Fruit fly (Drosophila melanogaster) whole organism, embryonic: ENCODE measurements around the gene pod1.

ENCODE experiments used
- Atf3 ChIP-seq: fragments of 200-800 bp; sonication (Bioruptor generic); optimal IDR thresholded peaks from 3 replicates; lab custom pipeline; 2016; ENCODE audit warnings: missing biosample characterization, missing genetic modification characterization
- Blimp-1 ChIP-seq: fragments of 200-800 bp; sonication (Bioruptor generic); optimal IDR thresholded peaks from 3 replicates; lab custom pipeline; 2018; ENCODE audit warnings: missing biosample characterization, missing genetic modification characterization, mild to moderate bottlenecking, moderate library complexity, missing genetic modification reagents
- CG10274 ChIP-seq: fragments of 200-800 bp; sonication (Bioruptor generic); optimal IDR thresholded peaks from 3 replicates; lab custom pipeline; 2017; ENCODE audit warnings: missing biosample characterization, mild to moderate bottlenecking, missing genetic modification characterization
- CG12744 ChIP-seq: fragments of 200-800 bp; sonication (Bioruptor generic); optimal IDR thresholded peaks from 2 replicates; lab custom pipeline; 2016; ENCODE audit warnings: missing biosample characterization, missing genetic modification characterization
- CG1529 ChIP-seq: fragments of 200-800 bp; sonication (Bioruptor generic); optimal IDR thresholded peaks from 3 replicates; lab custom pipeline; 2018; ENCODE audit warnings: missing biosample characterization, missing genetic modification characterization
- CG1603 ChIP-seq: fragments of 200-800 bp; sonication (Bioruptor generic); optimal IDR thresholded peaks from 2 replicates; lab custom pipeline; 2019; ENCODE audit warnings: missing biosample characterization, mild to moderate bottlenecking, missing genetic modification characterization, moderate library complexity
- CG17385 ChIP-seq: fragments of 200-800 bp; sonication (Bioruptor generic); optimal IDR thresholded peaks from 3 replicates; lab custom pipeline; 2018; ENCODE audit warnings: missing biosample characterization, mild to moderate bottlenecking, missing genetic modification characterization
- CG3065 ChIP-seq: fragments of 200-800 bp; sonication (Bioruptor generic); optimal IDR thresholded peaks from 2 replicates; lab custom pipeline; 2016; ENCODE audit warnings: missing biosample characterization, missing genetic modification characterization
- CG31388 ChIP-seq: fragments of 200-800 bp; sonication (Bioruptor generic); optimal IDR thresholded peaks from 2 replicates; lab custom pipeline; 2016; ENCODE audit warnings: missing biosample characterization, missing genetic modification characterization
- CG33557 ChIP-seq: fragments of 200-800 bp; sonication (Bioruptor generic); optimal IDR thresholded peaks from 2 replicates; lab custom pipeline; 2019; ENCODE audit warnings: missing biosample characterization, mild to moderate bottlenecking, missing genetic modification characterization, moderate library complexity
- CG4730 ChIP-seq: fragments of 200-800 bp; sonication (Bioruptor generic); IDR thresholded peaks from 2 replicates; pipeline ENCODE4 v1.3.6; 2022; ENCODE audit warnings: missing biosample characterization, missing genetic modification characterization
- CG6654 ChIP-seq: fragments of 200-800 bp; sonication (Bioruptor generic); optimal IDR thresholded peaks from 2 replicates; lab custom pipeline; 2017; ENCODE audit warnings: missing biosample characterization, mild to moderate bottlenecking, missing genetic modification characterization
- CG7928 ChIP-seq: fragments of 200-800 bp; sonication (Bioruptor generic); optimal IDR thresholded peaks from 2 replicates; lab custom pipeline; 2017; ENCODE audit warnings: missing biosample characterization, mild to moderate bottlenecking, missing genetic modification characterization
- CG8359 ChIP-seq: fragments of 200-800 bp; sonication (Bioruptor generic); optimal IDR thresholded peaks from 2 replicates; lab custom pipeline; 2017; ENCODE audit warnings: missing biosample characterization, mild to moderate bottlenecking, missing genetic modification characterization, borderline replicate concordance
- CG8478 ChIP-seq: fragments of >200 bp; optimal IDR thresholded peaks from 2 replicates; lab custom pipeline; 2018
- CG8944 ChIP-seq: fragments of 200-800 bp; sonication (Bioruptor generic); optimal IDR thresholded peaks from 3 replicates; lab custom pipeline; 2016; ENCODE audit warnings: missing biosample characterization, missing genetic modification characterization
- CG9876 ChIP-seq: fragments of 200-800 bp; sonication (Bioruptor generic); optimal IDR thresholded peaks from 2 replicates; lab custom pipeline; 2016; ENCODE audit warnings: missing biosample characterization, missing genetic modification characterization
- Dip3 ChIP-seq: fragments of 200-800 bp; sonication (Bioruptor generic); optimal IDR thresholded peaks from 3 replicates; lab custom pipeline; 2016; ENCODE audit warnings: missing biosample characterization, missing genetic modification characterization
- Dll ChIP-seq: fragments of 200-800 bp; sonication (Bioruptor generic); IDR thresholded peaks from 4 replicates; pipeline ENCODE4 v1.3.6; 2022; ENCODE audit warnings: missing biosample characterization, missing genetic modification characterization; ENCODE audit not compliant: partially characterized antibody
- Doc2 ChIP-seq: fragments of 200-800 bp; sonication (Bioruptor generic); IDR thresholded peaks from 2 replicates; pipeline ENCODE4 v1.3.6; 2022; ENCODE audit warnings: missing biosample characterization, missing genetic modification characterization
- Ets65A ChIP-seq: fragments of 200-800 bp; sonication (Bioruptor generic); peaks from one replicate; lab custom pipeline; 2016; ENCODE audit warnings: missing biosample characterization, missing genetic modification characterization
- Fer2 ChIP-seq: fragments of 200-800 bp; sonication (Bioruptor generic); optimal IDR thresholded peaks from 2 replicates; lab custom pipeline; 2018; ENCODE audit warnings: missing biosample characterization, mild to moderate bottlenecking, missing genetic modification characterization, moderate library complexity
- HLH54F ChIP-seq: fragments of 200-800 bp; sonication (Bioruptor generic); optimal IDR thresholded peaks from 3 replicates; lab custom pipeline; 2016; ENCODE audit warnings: missing biosample characterization, missing genetic modification characterization
- Hmx ChIP-seq: fragments of 200-800 bp; sonication (Bioruptor generic); optimal IDR thresholded peaks from 2 replicates; lab custom pipeline; 2016; ENCODE audit warnings: missing biosample characterization, missing genetic modification characterization
- Jarid2 ChIP-seq: fragments of 200-800 bp; sonication (Bioruptor generic); optimal IDR thresholded peaks from 3 replicates; lab custom pipeline; 2017; ENCODE audit warnings: mild to moderate bottlenecking, missing biosample characterization, missing genetic modification reagents, missing genetic modification characterization
- NC2β ChIP-seq: fragments of 200-800 bp; sonication (Bioruptor generic); optimal IDR thresholded peaks from 2 replicates; lab custom pipeline; 2016; ENCODE audit warnings: missing biosample characterization, missing genetic modification characterization
- Rfx ChIP-seq: fragments of 200-800 bp; sonication (Bioruptor generic); IDR thresholded peaks from 2 replicates; pipeline ENCODE4 v1.3.6; 2022; ENCODE audit warnings: missing biosample characterization, missing genetic modification characterization
- Stat92E ChIP-seq, 3 experiments: fragments of >200 bp in 2 of 3; fragments of 200-800 bp in 1 of 3; sonication (Bioruptor generic) in 1 of 3; optimal IDR thresholded peaks; 2 replicates each; lab custom pipeline; 2017 to 2019; ENCODE audit warnings: missing biosample characterization in 3 of 3, missing genetic modification characterization in 3 of 3, mild to moderate bottlenecking in 1 of 3, moderate library complexity in 1 of 3
- bab2 ChIP-seq: fragments of 200-800 bp; sonication (Bioruptor generic); optimal IDR thresholded peaks from 2 replicates; lab custom pipeline; 2016; ENCODE audit warnings: missing biosample characterization, missing genetic modification characterization
- bsh ChIP-seq, 2 experiments: fragments of 200-800 bp; sonication (Bioruptor generic); optimal IDR thresholded peaks; 2 replicates each; lab custom pipeline; 2017 to 2018; ENCODE audit warnings: mild to moderate bottlenecking in 2 of 2, missing biosample characterization in 2 of 2, missing genetic modification characterization in 2 of 2, moderate library complexity in 1 of 2
- cad ChIP-seq: fragments of >200 bp; optimal IDR thresholded peaks from 2 replicates; lab custom pipeline; 2017; ENCODE audit warnings: missing biosample characterization, missing genetic modification characterization
- cas ChIP-seq: fragments of 200-800 bp; sonication (Bioruptor generic); IDR thresholded peaks from 2 replicates; pipeline ENCODE4 v1.3.6; 2022; ENCODE audit warnings: missing biosample characterization, missing genetic modification characterization
- corto ChIP-seq: fragments of 200-800 bp; sonication (Bioruptor generic); optimal IDR thresholded peaks from 2 replicates; lab custom pipeline; 2016; ENCODE audit warnings: missing biosample characterization, mild to moderate bottlenecking, missing genetic modification characterization, moderate library complexity
- croc ChIP-seq: fragments of 200-800 bp; sonication (Bioruptor generic); conservative IDR thresholded peaks from 3 replicates; pipeline ENCODE4 v1.3.6; 2022; ENCODE audit warnings: missing biosample characterization, missing genetic modification characterization
- crol ChIP-seq: fragments of 200-800 bp; sonication (Bioruptor generic); IDR thresholded peaks from 2 replicates; pipeline ENCODE4 v1.3.6; 2022; ENCODE audit warnings: missing biosample characterization, missing genetic modification characterization
- dan ChIP-seq: fragments of 200-800 bp; sonication (Bioruptor generic); IDR thresholded peaks from 2 replicates; pipeline ENCODE4 v1.3.6; 2022; ENCODE audit warnings: missing biosample characterization, missing genetic modification characterization
- dati ChIP-seq: fragments of 200-800 bp; sonication (Bioruptor generic); IDR thresholded peaks from 2 replicates; pipeline ENCODE4 v1.3.6; 2022; ENCODE audit warnings: missing biosample characterization, missing genetic modification characterization
- dmrt11E ChIP-seq: fragments of 200-800 bp; sonication (Bioruptor generic); optimal IDR thresholded peaks from 3 replicates; lab custom pipeline; 2018; ENCODE audit warnings: missing biosample characterization, mild to moderate bottlenecking, missing genetic modification characterization, moderate library complexity
- esg ChIP-seq: fragments of 200-800 bp; sonication (Bioruptor generic); conservative IDR thresholded peaks from 2 replicates; pipeline ENCODE4 v1.3.6; 2022; ENCODE audit warnings: missing biosample characterization, missing genetic modification characterization
- eyg ChIP-seq: fragments of 200-800 bp; sonication (Bioruptor generic); optimal IDR thresholded peaks from 3 replicates; lab custom pipeline; 2016; ENCODE audit warnings: missing biosample characterization, missing genetic modification characterization
- fd102C ChIP-seq: fragments of 200-800 bp; sonication (Bioruptor generic); optimal IDR thresholded peaks from 2 replicates; lab custom pipeline; 2018; ENCODE audit warnings: missing biosample characterization, mild to moderate bottlenecking, missing genetic modification characterization, moderate library complexity
- her ChIP-seq: fragments of 200-800 bp; sonication (Bioruptor generic); optimal IDR thresholded peaks from 2 replicates; lab custom pipeline; 2016; ENCODE audit warnings: missing biosample characterization, missing genetic modification characterization
- lola ChIP-seq, 3 experiments: fragments of >200 bp in 2 of 3; fragments of 200-800 bp in 1 of 3; sonication (Bioruptor generic) in 1 of 3; optimal IDR thresholded peaks; 2 replicates each; lab custom pipeline; 2017 to 2019; ENCODE audit warnings: missing biosample characterization in 3 of 3, missing genetic modification characterization in 3 of 3, mild to moderate bottlenecking in 1 of 3, moderate library complexity in 1 of 3
- ro ChIP-seq: fragments of 200-800 bp; sonication (Bioruptor generic); IDR thresholded peaks from 2 replicates; pipeline ENCODE4 v1.3.6; 2022; ENCODE audit warnings: missing biosample characterization, missing genetic modification characterization
- salm ChIP-seq: fragments of 200-800 bp; sonication (Bioruptor generic); optimal IDR thresholded peaks from 2 replicates; lab custom pipeline; 2018; ENCODE audit warnings: missing biosample characterization, mild to moderate bottlenecking, missing genetic modification characterization
- sd ChIP-seq: fragments of 200-800 bp; sonication (Bioruptor generic); optimal IDR thresholded peaks from 3 replicates; lab custom pipeline; 2018; ENCODE audit warnings: missing biosample characterization, mild to moderate bottlenecking, missing genetic modification characterization, moderate library complexity
- so ChIP-seq: fragments of 200-800 bp; sonication (Bioruptor generic); IDR thresholded peaks from 3 replicates; pipeline ENCODE4 v1.3.6; 2022; ENCODE audit warnings: missing biosample characterization, missing genetic modification characterization
- ssp ChIP-seq: fragments of 200-800 bp; sonication (Bioruptor generic); IDR thresholded peaks from 2 replicates; pipeline ENCODE4 v1.3.6; 2022; ENCODE audit warnings: missing biosample characterization, missing genetic modification characterization
- stc ChIP-seq: fragments of 200-800 bp; sonication (Bioruptor generic); IDR thresholded peaks from 2 replicates; pipeline ENCODE4 v1.3.6; 2022; ENCODE audit warnings: missing biosample characterization, missing genetic modification characterization
- toy ChIP-seq: fragments of 200-800 bp; sonication (Bioruptor generic); IDR thresholded peaks from 2 replicates; pipeline ENCODE4 v1.3.6; 2022; ENCODE audit warnings: missing biosample characterization, missing genetic modification characterization
- unc-4 ChIP-seq: fragments of 200-800 bp; sonication (Bioruptor generic); IDR thresholded peaks from 2 replicates; pipeline ENCODE4 v1.3.6; 2022; ENCODE audit warnings: missing biosample characterization, missing genetic modification characterization; ENCODE audit not compliant: partially characterized antibody
- zen ChIP-seq: fragments of 200-800 bp; sonication (Bioruptor generic); optimal IDR thresholded peaks from 3 replicates; lab custom pipeline; 2018; ENCODE audit warnings: missing biosample characterization, mild to moderate bottlenecking, missing genetic modification characterization, moderate library complexity

Gene pod1

dm6 chrX:6820703-6821102 lies 17.2 kb downstream of the pod1 start, which contains the start of the genes Nf-YC and xit (continued):
- TF ChIP-seq CG10274 (GFP tag; lab: Kevin White, UChicago) = no peak
- TF ChIP-seq Ets65A (GFP tag; lab: Kevin White, UChicago) = no peak
- TF ChIP-seq sd (tag; lab: Kevin White, UChicago) = no peak
- no peak for TF ChIP-seq Doc2 (GFP tag; lab: Robert Waterston, UW)
- no peak for TF ChIP-seq CG33557 (GFP tag; lab: Kevin White, UChicago)
- TF ChIP-seq dati (GFP tag; lab: Robert Waterston, UW) = no peak
- no peak for TF ChIP-seq corto (GFP tag; lab: Kevin White, UChicago)
- TF ChIP-seq bab2 (GFP tag; lab: Kevin White, UChicago) = no peak
- TF ChIP-seq CG1529 (GFP tag; lab: Kevin White, UChicago) = no peak
- TF ChIP-seq CG1603 (tag; lab: Kevin White, UChicago) = no peak
- TF ChIP-seq CG9876 (GFP tag; lab: Kevin White, UChicago) = no peak
- TF ChIP-seq ro (GFP tag; lab: Robert Waterston, UW) = no peak
- peak; percentile 14 for TF ChIP-seq NC2β (GFP tag; lab: Kevin White, UChicago)
- no peak for TF ChIP-seq CG3065 (GFP tag; lab: Kevin White, UChicago)
- no peak for TF ChIP-seq salm
- TF ChIP-seq CG4730 (GFP tag; lab: Robert Waterston, UW) = no peak
- no peak for TF ChIP-seq Jarid2 (GFP tag; lab: Kevin White, UChicago)
- no peak for TF ChIP-seq eyg (GFP tag; lab: Kevin White, UChicago)
- no peak for TF ChIP-seq CG8478 (lab: Kevin White, UChicago)
- TF ChIP-seq cad = no peak
- no peak for TF ChIP-seq toy (GFP tag; lab: Robert Waterston, UW)
- no peak for TF ChIP-seq bsh (GFP tag; optimal IDR thresholded peaks at IDR 0.05; lab: Kevin White, UChicago)
- TF ChIP-seq stc (GFP tag; lab: Robert Waterston, UW) = no peak
- TF ChIP-seq so (GFP tag; lab: Robert Waterston, UW) = no peak
- TF ChIP-seq esg = no peak
- no peak for TF ChIP-seq Fer2
- no peak for TF ChIP-seq Hmx (GFP tag; lab: Kevin White, UChicago)
- no peak for TF ChIP-seq cas (GFP tag; lab: Robert Waterston, UW)
- no peak for TF ChIP-seq zen (tag; lab: Kevin White, UChicago)
- no peak for TF ChIP-seq CG12744 (GFP tag; lab: Kevin White, UChicago)
- no peak for TF ChIP-seq CG7928
- TF ChIP-seq unc-4 (GFP tag; lab: Robert Waterston, UW) = peak; percentile 63
- no peak for TF ChIP-seq CG6654 (GFP tag; lab: Kevin White, UChicago)
- no peak for TF ChIP-seq CG8359 (GFP tag; lab: Kevin White, UChicago)
- TF ChIP-seq CG8944 (GFP tag; lab: Kevin White, UChicago) = no peak
- no peak for TF ChIP-seq lola (GFP tag; optimal IDR thresholded peaks at IDR 0.05; lab: Kevin White, UChicago)
- no peak for TF ChIP-seq her
- TF ChIP-seq CG17385 = no peak
- no peak for TF ChIP-seq HLH54F
- TF ChIP-seq Blimp-1 (GFP tag; lab: Kevin White, UChicago) = no peak
- no peak for TF ChIP-seq CG31388
- no peak for TF ChIP-seq dan (GFP tag; lab: Robert Waterston, UW)
- peak; percentile 67 for TF ChIP-seq Rfx (GFP tag; lab: Robert Waterston, UW)
- no peak for TF ChIP-seq dmrt11E (tag; lab: Kevin White, UChicago)
- no peak for TF ChIP-seq fd102C (GFP tag; lab: Kevin White, UChicago)
- no peak for TF ChIP-seq crol (GFP tag; lab: Robert Waterston, UW)
- peak; percentile 32; the same call in 1 of the 4 replicates for TF ChIP-seq Dll (GFP tag; lab: Robert Waterston, UW)
- no peak for TF ChIP-seq Stat92E (GFP tag; optimal IDR thresholded peaks at IDR 0.05; lab: Kevin White, UChicago)
- no peak for TF ChIP-seq Atf3 (GFP tag; lab: Kevin White, UChicago)
- TF ChIP-seq croc (GFP tag; lab: Robert Waterston, UW) = no peak
- no peak for TF ChIP-seq Dip3
- TF ChIP-seq ssp (GFP tag; lab: Robert Waterston, UW) = peak; percentile 91
